Worm (Caenorhabditis elegans): ENCODE measurements around the gene B0035.13.

DNA sequence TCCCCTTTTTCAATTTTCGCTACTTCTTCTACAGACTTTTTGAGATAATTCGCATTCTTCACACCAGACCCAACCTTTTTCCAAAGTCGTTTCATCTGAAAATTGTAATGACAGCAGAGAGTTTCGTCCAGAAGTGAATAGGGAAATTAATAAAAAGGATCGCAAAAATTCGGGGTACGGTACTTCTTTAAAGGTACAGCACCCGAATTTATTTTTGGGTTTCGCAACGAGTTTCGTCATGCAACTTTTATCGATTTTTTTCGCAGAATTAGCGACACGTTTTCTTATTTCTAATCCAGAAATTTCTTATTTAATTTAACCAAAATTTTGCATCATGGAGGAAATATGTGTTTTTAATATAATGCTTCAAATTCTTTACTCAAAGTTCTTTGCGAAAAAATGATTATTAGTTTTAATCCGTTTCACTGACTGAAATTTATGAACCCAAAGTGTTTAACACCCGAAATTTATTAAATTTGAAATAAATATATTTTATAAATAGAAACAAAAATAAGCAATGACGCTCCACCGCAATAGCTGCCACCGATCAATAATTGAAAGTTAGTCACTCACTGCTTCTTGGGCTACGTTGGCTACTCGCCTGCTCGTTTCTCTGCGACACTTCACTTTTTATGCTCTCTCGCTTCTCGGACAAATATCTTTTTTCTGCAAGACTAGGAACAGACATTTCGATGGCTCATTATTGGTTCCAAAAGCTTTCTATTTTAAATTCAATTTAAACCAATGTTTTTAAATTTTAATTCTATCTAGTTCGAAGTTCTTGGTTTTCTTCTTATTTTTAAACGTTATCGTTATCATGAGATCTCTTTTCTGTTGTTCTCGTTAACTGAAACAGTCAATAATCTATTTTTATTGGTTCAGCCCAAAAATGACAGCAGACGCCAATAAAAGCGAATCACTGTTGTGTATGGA lies 8.1 kb downstream of the B0035.13 start, which contains the start of the genes B0035.15 and dnj-1:
- TF ChIP-seq elt-2 (tag; optimal IDR thresholded peaks at IDR 0.05): no peak
- no peak for TF ChIP-seq ces-1 (GFP tag; optimal IDR thresholded peaks at IDR 0.05)
- TF ChIP-seq egl-27 (tag; optimal IDR thresholded peaks at IDR 0.05): no peak
- no peak for TF ChIP-seq unc-62 (GFP tag; optimal IDR thresholded peaks at IDR 0.05)
